Fruit fly (Drosophila melanogaster): ENCODE data around the gene CG7059.

The CG7059 gene

DNA sequence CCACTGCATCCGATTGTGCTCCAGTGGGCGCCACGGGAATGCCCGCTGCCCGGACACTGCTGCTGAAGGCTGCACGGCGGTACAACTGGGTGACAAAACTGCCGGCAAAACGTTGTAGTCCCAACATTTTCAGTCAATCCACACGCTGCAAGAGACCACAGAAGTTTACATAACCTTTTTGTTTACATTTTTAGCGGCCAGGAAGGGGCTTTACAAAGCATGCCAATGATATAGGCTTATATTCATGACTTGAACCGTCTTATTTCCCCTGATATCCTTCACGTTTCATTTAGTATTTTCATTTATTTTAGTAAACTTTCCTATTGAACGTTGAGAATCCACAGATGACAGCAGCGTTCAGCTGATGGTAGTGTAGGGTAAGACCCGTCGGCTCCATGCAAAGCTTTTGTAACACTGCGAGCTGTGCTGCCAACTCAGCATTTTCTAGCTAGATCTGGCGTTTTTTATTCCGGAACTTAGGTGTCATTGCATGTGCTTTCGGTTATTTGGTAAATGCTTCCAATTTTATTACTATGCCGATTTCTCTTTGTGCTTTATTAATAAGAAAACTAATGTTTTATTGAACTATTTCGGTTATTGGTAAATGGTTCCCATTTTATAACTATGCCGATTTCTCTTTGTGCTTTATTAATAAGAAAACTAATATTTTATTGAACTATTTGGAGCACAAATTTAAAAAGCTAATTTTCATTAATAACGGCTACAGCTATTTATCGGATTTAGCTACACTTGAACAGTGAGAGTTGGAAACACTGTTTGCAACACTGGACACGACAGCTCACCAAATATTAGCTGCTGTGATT lies 21.2 kb downstream of the CG7059 start, which contains the start of the genes CG13850 and lqfR (continued):
- TF ChIP-seq Taf1 (GFP tag; IDR thresholded peaks at IDR 0.05), result no peak; the same call in 1 of the 2 replicates
- TF ChIP-seq CG1529 (GFP tag; optimal IDR thresholded peaks at IDR 0.05), result peak; percentile 44
- peak; percentile 89 for TF ChIP-seq CG18476 (GFP tag; optimal IDR thresholded peaks at IDR 0.05)
- TF ChIP-seq CoRest (tag; optimal IDR thresholded peaks at IDR 0.05), result peak; percentile 88
- no peak for TF ChIP-seq sr (GFP tag; IDR thresholded peaks at IDR 0.05)
- no peak for TF ChIP-seq otp (GFP tag; IDR thresholded peaks at IDR 0.05)
- peak; percentile 65 for TF ChIP-seq CG5245 (GFP tag; optimal IDR thresholded peaks at IDR 0.05)
- TF ChIP-seq NC2β (GFP tag; optimal IDR thresholded peaks at IDR 0.05), result peak; percentile 74
- peak; percentile 90 for TF ChIP-seq row (GFP tag; IDR thresholded peaks at IDR 0.05)
- TF ChIP-seq jing (GFP tag; optimal IDR thresholded peaks at IDR 0.05), result no peak
- peak; percentile 80 for TF ChIP-seq Hmr (GFP tag; optimal IDR thresholded peaks at IDR 0.05)
- no peak for TF ChIP-seq prd (optimal IDR thresholded peaks at IDR 0.05)
- peak; percentile 60; the same call in 2 of the 3 replicates for TF ChIP-seq prd (GFP tag; IDR thresholded peaks at IDR 0.05)
- TF ChIP-seq Max (GFP tag; optimal IDR thresholded peaks at IDR 0.05), result peak; percentile 86
- peak; percentile 91 for TF ChIP-seq CG30403 (GFP tag; optimal IDR thresholded peaks at IDR 0.05)
- TF ChIP-seq Awh (GFP tag; IDR thresholded peaks at IDR 0.05), result no peak
- TF ChIP-seq nau (GFP tag; optimal IDR thresholded peaks at IDR 0.05), result no peak
- TF ChIP-seq CG6791 (GFP tag; IDR thresholded peaks at IDR 0.05; ENCODE audit: partially characterized antibody), result no peak
- no peak for TF ChIP-seq toy (GFP tag; IDR thresholded peaks at IDR 0.05)
- TF ChIP-seq pros (GFP tag; optimal IDR thresholded peaks at IDR 0.05), result no peak
- no peak for TF ChIP-seq Sox102F (GFP tag; optimal IDR thresholded peaks at IDR 0.05)
- peak; percentile 66 for TF ChIP-seq CG18764 (GFP tag; optimal IDR thresholded peaks at IDR 0.05)
- peak; percentile 66 for TF ChIP-seq Oli (tag; optimal IDR thresholded peaks at IDR 0.05)
- no peak for TF ChIP-seq zen2 (GFP tag; IDR thresholded peaks at IDR 0.05; ENCODE audit: partially characterized antibody)
- peak; percentile 79 for TF ChIP-seq CG4854 (GFP tag; optimal IDR thresholded peaks at IDR 0.05)
- no peak for TF ChIP-seq Doc2 (GFP tag; IDR thresholded peaks at IDR 0.05)
- peak; percentile 79 for TF ChIP-seq Abd-B (GFP tag; optimal IDR thresholded peaks at IDR 0.05)
- no peak for TF ChIP-seq CG13894 (tag; optimal IDR thresholded peaks at IDR 0.05)
- no peak for TF ChIP-seq chinmo (GFP tag; IDR thresholded peaks at IDR 0.05; ENCODE audit: partially characterized antibody)
- TF ChIP-seq Aef1 (GFP tag; IDR thresholded peaks at IDR 0.05), result no peak; the same call in 1 of the 3 replicates
- peak; percentile 22 for TF ChIP-seq Fer2 (tag; optimal IDR thresholded peaks at IDR 0.05)
- TF ChIP-seq dan (GFP tag; IDR thresholded peaks at IDR 0.05), result no peak
- TF ChIP-seq CTCF (GFP tag; optimal IDR thresholded peaks at IDR 0.05), result no peak
- peak; percentile 70 for TF ChIP-seq BtbVII (GFP tag; optimal IDR thresholded peaks at IDR 0.05)
- TF ChIP-seq CG13424 (tag; optimal IDR thresholded peaks at IDR 0.05), result peak; percentile 69
- TF ChIP-seq cwo (GFP tag; optimal IDR thresholded peaks at IDR 0.05), result peak; percentile 58
- peak; percentile 11 for TF ChIP-seq CG30020 (tag; optimal IDR thresholded peaks at IDR 0.05)
- peak; percentile 75 for TF ChIP-seq phol (tag; optimal IDR thresholded peaks at IDR 0.05)
- TF ChIP-seq kni (GFP tag; optimal IDR thresholded peaks at IDR 0.05), result peak; percentile 64
- TF ChIP-seq amos (GFP tag; IDR thresholded peaks at IDR 0.05; ENCODE audit: partially characterized antibody), result no peak
- no peak for TF ChIP-seq Gsc (GFP tag; IDR thresholded peaks at IDR 0.05)
- TF ChIP-seq cato (GFP tag; optimal IDR thresholded peaks at IDR 0.05; ENCODE audit: borderline replicate concordance), result peak; percentile 58
- TF ChIP-seq Optix (GFP tag; IDR thresholded peaks at IDR 0.05), result no peak
- no peak for TF ChIP-seq grn (GFP tag; optimal IDR thresholded peaks at IDR 0.05)
- no peak for TF ChIP-seq cad (GFP tag; optimal IDR thresholded peaks at IDR 0.05)
- TF ChIP-seq Drgx (GFP tag; IDR thresholded peaks at IDR 0.05), result peak; percentile 41
- peak; percentile 40 for TF ChIP-seq CG4617 (GFP tag; optimal IDR thresholded peaks at IDR 0.05; ENCODE audit: borderline replicate concordance)
- no peak for TF ChIP-seq hbn (GFP tag; IDR thresholded peaks at IDR 0.05; ENCODE audit: partially characterized antibody)
- no peak for TF ChIP-seq CG7745 (tag; optimal IDR thresholded peaks at IDR 0.05)
